Fruit fly (Drosophila melanogaster): Measurements from ENCODE around the gene Hsp60B.

- TF ChIP-seq pan (optimal IDR thresholded peaks at IDR 0.05): no peak
- no peak for TF ChIP-seq Jra (GFP tag; optimal IDR thresholded peaks at IDR 0.05)
- TF ChIP-seq sv (GFP tag; optimal IDR thresholded peaks at IDR 0.05): no peak
- no peak for TF ChIP-seq foxo (GFP tag; optimal IDR thresholded peaks at IDR 0.05)
- no peak for TF ChIP-seq h (GFP tag; optimal IDR thresholded peaks at IDR 0.05)
- TF ChIP-seq Hnf4 (GFP tag; optimal IDR thresholded peaks at IDR 0.05): no peak
- TF ChIP-seq dmrt93B (GFP tag; optimal IDR thresholded peaks at IDR 0.05): no peak
These were observed 16.1 kb downstream of the Hsp60B start, which contains the start of gene Eaat2 for dm6 chr2L:744295-744694.

Data from whole organism, wandering third instar larva.